Worm (Caenorhabditis elegans) whole organism, L1 larva: ENCODE data around the gene osgn-1.

Source experiments
- ama-1 ChIP-seq: fragments of 150-350 bp; optimal IDR thresholded peaks from 2 replicates; lab custom pipeline; 2014
- egl-27 ChIP-seq, 2 experiments: fragments of 150-350 bp in 1 of 2; sonication (generic microtip); optimal IDR thresholded peaks; 3 replicates each; lab custom pipeline; 2017 to 2018; ENCODE audit warnings: missing biosample characterization in 2 of 2, missing genetic modification characterization in 2 of 2, missing genetic modification reagents in 2 of 2
- fos-1 ChIP-seq: fragments of 150-350 bp; optimal IDR thresholded peaks from 2 replicates; lab custom pipeline; 2014; ENCODE audit warnings: missing biosample characterization, missing genetic modification characterization
- jun-1 ChIP-seq: fragments of 150-350 bp; optimal IDR thresholded peaks from 2 replicates; lab custom pipeline; 2014; ENCODE audit warnings: missing biosample characterization, missing genetic modification reagents, missing genetic modification characterization
- lin-13 ChIP-seq: fragments of 150-350 bp; optimal IDR thresholded peaks from 2 replicates; lab custom pipeline; 2014; ENCODE audit warnings: missing biosample characterization, missing genetic modification reagents, missing genetic modification characterization
- lsy-2 ChIP-seq, 2 experiments: fragments of 150-350 bp; optimal IDR thresholded peaks; 2 replicates each; lab custom pipeline; 2014; ENCODE audit warnings: missing biosample characterization in 2 of 2, missing genetic modification characterization in 2 of 2
- mdl-1 ChIP-seq, 2 experiments: fragments of 150-350 bp; optimal IDR thresholded peaks; 2 replicates each; lab custom pipeline; 2014 to 2017; ENCODE audit warnings: missing biosample characterization in 2 of 2, missing genetic modification characterization in 2 of 2, inconsistent platforms in 1 of 2
- pqm-1 ChIP-seq: sonication (generic microtip); optimal IDR thresholded peaks from 3 replicates; lab custom pipeline; 2017; ENCODE audit warnings: missing biosample characterization, missing genetic modification characterization
- snpc-4 ChIP-seq: fragments of 150-350 bp; optimal IDR thresholded peaks from 2 replicates; lab custom pipeline; 2014; ENCODE audit warnings: missing biosample characterization, missing genetic modification characterization
- unc-130 ChIP-seq: fragments of 150-350 bp; optimal IDR thresholded peaks from 2 replicates; lab custom pipeline; 2017; ENCODE audit warnings: missing biosample characterization, missing genetic modification characterization, inconsistent platforms

DNA sequence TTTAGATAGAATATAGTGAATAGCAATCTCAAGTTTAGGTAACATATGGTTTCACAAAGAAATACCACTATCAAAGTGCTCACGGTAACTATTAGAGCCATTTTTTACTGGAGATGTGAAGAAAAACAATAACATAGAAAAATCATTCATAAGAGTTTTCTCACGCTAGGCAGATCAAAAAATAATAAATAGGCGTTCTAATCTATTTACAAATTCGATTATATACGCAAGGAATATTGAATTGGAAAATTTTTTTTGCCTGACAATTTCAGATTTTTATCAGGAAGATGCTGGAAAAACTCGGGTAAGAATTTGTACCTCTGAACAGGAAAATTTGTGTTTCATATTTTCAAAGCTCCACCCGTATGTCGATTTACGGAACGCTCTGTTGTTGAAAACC, 20.7 kb downstream of the osgn-1 start, which contains the start of gene srbc-70:
- no peak for TF ChIP-seq pqm-1 (tag; lab: Kevin White, UChicago)
- TF ChIP-seq egl-27 (tag; optimal IDR thresholded peaks at IDR 0.05; lab: Kevin White, UChicago) = no peak
- no peak for TF ChIP-seq jun-1
- TF ChIP-seq lsy-2 (tag; optimal IDR thresholded peaks at IDR 0.05; lab: Kevin White, UChicago) = no peak
- no peak for TF ChIP-seq mdl-1 (tag; optimal IDR thresholded peaks at IDR 0.05; lab: Kevin White, UChicago)
- no peak for TF ChIP-seq fos-1
- no peak for TF ChIP-seq ama-1 (lab: Kevin White, UChicago)
- TF ChIP-seq unc-130 = no peak
- no peak for TF ChIP-seq lin-13 (GFP tag; lab: Kevin White, UChicago)
- TF ChIP-seq snpc-4 (tag; lab: Kevin White, UChicago) = no peak
